Worm (Caenorhabditis elegans) whole organism, young adult: Measurements from ENCODE around the gene tgt-1.

Experiments used
- B0336.3 ChIP-seq: fragments of 200-800 bp; sonication (Bioruptor generic); IDR thresholded peaks from 2 replicates; pipeline ENCODE4 v1.3.6; 2022; ENCODE audit warnings: missing genetic modification characterization, missing compliant biosample characterization
- F22D6.2 ChIP-seq: sonication (generic microtip); optimal IDR thresholded peaks from 2 replicates; lab custom pipeline; 2016; ENCODE audit warnings: mild to moderate bottlenecking, missing genetic modification characterization, missing compliant biosample characterization
- F23B12.7 ChIP-seq: sonication (generic microtip); optimal IDR thresholded peaks from 2 replicates; lab custom pipeline; 2017; ENCODE audit warnings: missing genetic modification characterization, mild to moderate bottlenecking, missing compliant biosample characterization, antibody characterized with exemption, moderate library complexity; ENCODE audit not compliant: insufficient read depth
- F37B4.10 ChIP-seq: fragments of 200-800 bp; sonication (Bioruptor generic); IDR thresholded peaks from 2 replicates; pipeline ENCODE4 v1.3.6; 2022; ENCODE audit warnings: missing genetic modification characterization, missing compliant biosample characterization
- F49E8.2 ChIP-seq: sonication (generic microtip); optimal IDR thresholded peaks from 3 replicates; lab custom pipeline; 2017; ENCODE audit warnings: missing genetic modification characterization, mild to moderate bottlenecking, missing compliant biosample characterization, antibody characterized with exemption, moderate library complexity; ENCODE audit not compliant: insufficient read depth
- F55B11.4 ChIP-seq: sonication (generic microtip); optimal IDR thresholded peaks from 2 replicates; lab custom pipeline; 2016; ENCODE audit warnings: missing compliant biosample characterization, missing genetic modification characterization, borderline replicate concordance; ENCODE audit not compliant: insufficient read depth
- F57C9.4 ChIP-seq: sonication (generic microtip); optimal IDR thresholded peaks from 2 replicates; lab custom pipeline; 2017; ENCODE audit warnings: mild to moderate bottlenecking, missing genetic modification characterization, missing compliant biosample characterization
- K12H6.12 ChIP-seq: fragments of 200-800 bp; sonication (Bioruptor generic); optimal IDR thresholded peaks from 2 replicates; lab custom pipeline; 2018; ENCODE audit warnings: mild to moderate bottlenecking, missing genetic modification characterization, missing compliant biosample characterization
- T07F8.4 ChIP-seq: sonication (generic microtip); optimal IDR thresholded peaks from 2 replicates; lab custom pipeline; 2016; ENCODE audit warnings: mild to moderate bottlenecking, missing genetic modification characterization, moderate library complexity, missing compliant biosample characterization
- T26A5.8 ChIP-seq: sonication (generic microtip); optimal IDR thresholded peaks from 2 replicates; lab custom pipeline; 2016; ENCODE audit warnings: missing genetic modification characterization, missing compliant biosample characterization
- Y53G8AR.9 ChIP-seq: fragments of 200-800 bp; sonication (Bioruptor generic); conservative IDR thresholded peaks from 2 replicates; pipeline ENCODE4 v1.3.6; 2022; ENCODE audit warnings: missing genetic modification reagents, missing genetic modification characterization, missing compliant biosample characterization
- Y56A3A.18 ChIP-seq: fragments of 200-800 bp; sonication (Bioruptor generic); IDR thresholded peaks from 2 replicates; pipeline ENCODE4 v1.3.6; 2022; ENCODE audit warnings: missing genetic modification reagents, missing genetic modification characterization, missing compliant biosample characterization
- Y67H2A.10 ChIP-seq: fragments of 200-800 bp; sonication (Bioruptor generic); conservative IDR thresholded peaks from 2 replicates; pipeline ENCODE4 v1.3.6; 2022; ENCODE audit warnings: missing genetic modification reagents, missing genetic modification characterization, missing compliant biosample characterization
- Y79H2A.3 ChIP-seq: fragments of 200-800 bp; sonication (Bioruptor generic); conservative IDR thresholded peaks from 2 replicates; pipeline ENCODE4 v1.3.6; 2022; ENCODE audit warnings: missing genetic modification reagents, missing genetic modification characterization, missing compliant biosample characterization
- Y95B8A.8 ChIP-seq: fragments of 200-800 bp; sonication (Bioruptor generic); IDR thresholded peaks from 2 replicates; pipeline ENCODE4 v1.3.6; 2022; ENCODE audit warnings: missing genetic modification reagents, missing genetic modification characterization, missing compliant biosample characterization
- aptf-3 ChIP-seq: fragments of 200-800 bp; sonication (Bioruptor generic); IDR thresholded peaks from 2 replicates; pipeline ENCODE4 v1.3.6; 2022; ENCODE audit warnings: missing genetic modification characterization, missing compliant biosample characterization
- atf-7 ChIP-seq: sonication (generic microtip); optimal IDR thresholded peaks from 2 replicates; lab custom pipeline; 2017; ENCODE audit warnings: mild to moderate bottlenecking, missing genetic modification characterization, missing compliant biosample characterization
- attf-5 ChIP-seq: fragments of 200-800 bp; sonication (Bioruptor generic); optimal IDR thresholded peaks from 2 replicates; lab custom pipeline; 2018; ENCODE audit warnings: mild to moderate bottlenecking, missing genetic modification characterization, missing compliant biosample characterization
- bed-1 ChIP-seq: fragments of 200-800 bp; sonication (Bioruptor generic); IDR thresholded peaks from 2 replicates; pipeline ENCODE4 v1.3.6; 2022; ENCODE audit warnings: missing genetic modification reagents, missing genetic modification characterization, missing compliant biosample characterization
- ccch-3 ChIP-seq: fragments of 200-800 bp; sonication (Bioruptor generic); optimal IDR thresholded peaks from 2 replicates; lab custom pipeline; 2018; ENCODE audit warnings: mild to moderate bottlenecking, missing genetic modification characterization, missing compliant biosample characterization
- cebp-1 ChIP-seq, 2 experiments: fragments of 200-800 bp in 1 of 2; sonication (Bioruptor generic) in 1 of 2; sonication (generic microtip) in 1 of 2; IDR thresholded peaks in 1 of 2; optimal IDR thresholded peaks in 1 of 2; 2 replicates each; pipeline versions ENCODE4 v1.3.6 to Lab custom; 2017 to 2022; ENCODE audit warnings: missing compliant biosample characterization in 2 of 2, missing genetic modification characterization in 2 of 2, mild to moderate bottlenecking in 1 of 2, missing genetic modification reagents in 1 of 2, moderate library complexity in 1 of 2
- dox-1 ChIP-seq: fragments of 200-800 bp; sonication (Bioruptor generic); IDR thresholded peaks from 2 replicates; pipeline ENCODE4 v1.3.6; 2022; ENCODE audit warnings: missing genetic modification reagents, missing genetic modification characterization, missing compliant biosample characterization
- egl-18 ChIP-seq: fragments of 200-800 bp; sonication (Bioruptor generic); IDR thresholded peaks from 2 replicates; pipeline ENCODE4 v1.3.6; 2022; ENCODE audit warnings: missing genetic modification reagents, missing genetic modification characterization, missing compliant biosample characterization
- egrh-3 ChIP-seq: fragments of 200-800 bp; sonication (Bioruptor generic); IDR thresholded peaks from 2 replicates; pipeline ENCODE4 v1.3.6; 2022; ENCODE audit warnings: missing genetic modification reagents, missing genetic modification characterization, missing compliant biosample characterization
- fkh-3 ChIP-seq: sonication (generic microtip); optimal IDR thresholded peaks from 2 replicates; lab custom pipeline; 2016; ENCODE audit warnings: mild to moderate bottlenecking, missing genetic modification characterization, missing compliant biosample characterization
- hmg-20 ChIP-seq: fragments of 200-800 bp; sonication (Bioruptor generic); IDR thresholded peaks from 2 replicates; pipeline ENCODE4 v1.3.6; 2022; ENCODE audit warnings: missing genetic modification reagents, missing genetic modification characterization, missing compliant biosample characterization
- lsl-1 ChIP-seq: fragments of 200-800 bp; sonication (Bioruptor generic); optimal IDR thresholded peaks from 2 replicates; lab custom pipeline; 2018; ENCODE audit warnings: mild to moderate bottlenecking, missing genetic modification characterization, moderate library complexity, missing compliant biosample characterization
- madf-3 ChIP-seq: fragments of 200-800 bp; sonication (Bioruptor generic); IDR thresholded peaks from 2 replicates; pipeline ENCODE4 v1.3.6; 2022; ENCODE audit warnings: missing genetic modification reagents, missing genetic modification characterization, missing compliant biosample characterization
- madf-6 ChIP-seq: fragments of 200-800 bp; sonication (Bioruptor generic); IDR thresholded peaks from 2 replicates; pipeline ENCODE4 v1.3.6; 2022; ENCODE audit warnings: missing genetic modification reagents, missing genetic modification characterization, missing compliant biosample characterization
- nhr-80 ChIP-seq: sonication (generic microtip); optimal IDR thresholded peaks from 2 replicates; lab custom pipeline; 2016; ENCODE audit warnings: missing genetic modification characterization, missing compliant biosample characterization
- rec-8 ChIP-seq, 2 experiments: sonication (generic microtip); optimal IDR thresholded peaks; 2 replicates each; lab custom pipeline; 2016; ENCODE audit warnings: mild to moderate bottlenecking in 2 of 2, missing genetic modification characterization in 2 of 2, missing genetic modification reagents in 2 of 2, missing genotype in 2 of 2, missing biosample characterization in 1 of 2, missing compliant biosample characterization in 1 of 2, moderate library complexity in 1 of 2
- repo-1 ChIP-seq: sonication (generic microtip); optimal IDR thresholded peaks from 2 replicates; lab custom pipeline; 2017; ENCODE audit warnings: mild to moderate bottlenecking, missing genetic modification characterization, missing compliant biosample characterization
- snpc-1.1 ChIP-seq: sonication (generic microtip); optimal IDR thresholded peaks from 2 replicates; lab custom pipeline; 2017; ENCODE audit warnings: missing genetic modification characterization, mild to moderate bottlenecking, missing compliant biosample characterization, antibody characterized with exemption, moderate library complexity, missing genotype, missing genetic modification reagents; ENCODE audit not compliant: insufficient read depth
- snpc-4 ChIP-seq, 5 experiments: fragments of 150-350 bp in 1 of 5; sonication (generic microtip) in 4 of 5; optimal IDR thresholded peaks; 2 replicates each; lab custom pipeline; 2014 to 2018; ENCODE audit warnings: missing genetic modification characterization in 5 of 5, missing biosample characterization in 3 of 5, antibody characterized with exemption in 2 of 5, mild to moderate bottlenecking in 2 of 5, missing compliant biosample characterization in 2 of 5, missing genotype in 2 of 5, moderate library complexity in 2 of 5, missing genetic modification reagents in 1 of 5
- tlf-1 ChIP-seq: fragments of 200-800 bp; sonication (Bioruptor generic); optimal IDR thresholded peaks from 2 replicates; lab custom pipeline; 2018; ENCODE audit warnings: mild to moderate bottlenecking, missing genetic modification characterization, missing compliant biosample characterization
- ztf-22 ChIP-seq: fragments of 200-800 bp; sonication (Bioruptor generic); optimal IDR thresholded peaks from 2 replicates; lab custom pipeline; 2018; ENCODE audit warnings: mild to moderate bottlenecking, missing genetic modification characterization, moderate library complexity, missing compliant biosample characterization
- ztf-25 ChIP-seq: fragments of 200-800 bp; sonication (Bioruptor generic); IDR thresholded peaks from 2 replicates; pipeline ENCODE4 v1.3.6; 2022; ENCODE audit warnings: missing genetic modification reagents, missing genetic modification characterization, missing compliant biosample characterization

Gene tgt-1

DNA sequence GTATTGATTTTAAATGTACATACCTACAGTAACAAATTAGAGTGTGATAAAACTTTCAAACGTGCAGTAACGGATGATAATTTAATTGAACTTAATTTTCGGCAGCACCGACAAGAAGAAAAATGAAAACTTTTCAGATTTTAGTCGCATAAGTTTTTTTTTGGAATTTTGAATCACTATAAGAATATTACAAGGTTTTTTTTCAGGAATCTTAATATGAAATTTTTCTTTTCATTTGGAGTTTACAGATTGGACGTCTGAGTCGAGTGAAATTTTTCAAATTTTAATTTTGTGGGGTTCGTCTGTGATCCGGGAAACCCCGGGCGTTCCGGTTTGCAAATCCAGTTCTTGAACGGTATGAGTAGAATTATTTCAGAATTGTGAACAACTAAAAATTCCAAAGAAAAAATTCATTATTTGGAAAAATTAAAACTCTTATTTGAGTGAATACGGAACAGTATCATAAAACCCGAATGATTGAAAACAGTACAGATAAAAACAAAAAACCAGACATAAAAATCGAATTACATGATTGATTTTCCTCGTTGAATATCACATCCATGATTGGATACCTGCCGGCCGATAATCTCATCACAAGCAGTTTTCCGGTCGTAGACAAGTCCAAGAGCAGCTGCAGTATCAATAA is 46.2 kb downstream of the tgt-1 start (continued):
- TF ChIP-seq madf-3 (0 out of 2 replicates have a peak, but pooled peaks have one; percentile 40), Y53G8AR.9 (GFP tag; lab: Robert Waterston, UW) (peak; percentile 96), ztf-22 (GFP tag; lab: Kevin White, UChicago) (no peak), hmg-20 (GFP tag; lab: Robert Waterston, UW) (no peak), T07F8.4 (no peak), snpc-4 (GFP tag; optimal IDR thresholded peaks at IDR 0.05; lab: Kevin White, UChicago) (no peak), snpc-4 (tag; optimal IDR thresholded peaks at IDR 0.05; lab: Kevin White, UChicago) (no peak), Y79H2A.3 (no peak), F49E8.2 (tag; lab: Kevin White, UChicago) (no peak), egl-18 (no peak), egrh-3 (GFP tag; lab: Robert Waterston, UW) (no peak), Y56A3A.18 (GFP tag; lab: Robert Waterston, UW) (peak; percentile 80; the same call in 1 of the 2 replicates), F55B11.4 (tag; lab: Kevin White, UChicago) (no peak), atf-7 (tag; lab: Kevin White, UChicago) (peak; percentile 78), F22D6.2 (no peak), bed-1 (GFP tag; lab: Robert Waterston, UW) (no peak), cebp-1 (GFP tag; IDR thresholded peaks at IDR 0.05; lab: Robert Waterston, UW) (no peak; the same call in 1 of the 2 replicates), cebp-1 (tag; optimal IDR thresholded peaks at IDR 0.05; lab: Kevin White, UChicago) (peak; percentile 74), T26A5.8 (tag; lab: Kevin White, UChicago) (no peak), tlf-1 (GFP tag; lab: Kevin White, UChicago) (peak; percentile 38), dox-1 (GFP tag; lab: Robert Waterston, UW) (no peak), madf-6 (no peak), F23B12.7 (tag; lab: Kevin White, UChicago) (no peak), rec-8 (tag; optimal IDR thresholded peaks at IDR 0.05; lab: Kevin White, UChicago) (no peak), snpc-1.1 (no peak), fkh-3 (no peak), K12H6.12 (no peak), B0336.3 (peak; percentile 87), Y95B8A.8 (GFP tag; lab: Robert Waterston, UW) (peak; percentile 21; the same call in 1 of the 2 replicates), Y67H2A.10 (no peak), nhr-80 (peak; percentile 34), lsl-1 (no peak), F57C9.4 (tag; lab: Kevin White, UChicago) (no peak), repo-1 (tag; lab: Kevin White, UChicago) (peak; percentile 68), aptf-3 (GFP tag; lab: Robert Waterston, UW) (no peak)

DNA sequence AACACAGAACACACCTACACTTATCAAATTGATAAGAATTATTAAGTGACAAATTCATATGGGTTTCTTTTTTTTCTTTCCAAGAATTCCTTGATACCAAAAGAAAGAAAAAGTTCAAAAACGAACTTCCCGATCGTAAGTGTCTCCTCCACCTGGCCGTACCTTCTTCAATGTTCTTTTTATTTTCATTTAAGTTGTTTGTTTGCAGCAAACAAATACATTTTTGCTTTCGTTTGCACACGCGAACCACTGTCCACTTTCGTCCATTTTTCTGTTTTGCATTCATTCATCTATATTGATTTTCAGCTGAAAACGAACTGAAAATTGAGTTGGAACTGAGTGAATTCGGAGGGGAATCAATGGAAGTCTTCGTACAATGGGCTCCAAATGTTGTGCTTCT is 47.9 kb downstream of the tgt-1 start, which contains the start of gene VZK822L.2:
Gene VZK822L.2 (plus strand): TSS at position 301 of the 400 bp plus-strand sequence.
- TF ChIP-seq ccch-3 (GFP tag; lab: Kevin White, UChicago) (no peak), F37B4.10 (GFP tag; lab: Robert Waterston, UW) (no peak), nhr-80 (peak; percentile 28), madf-6 (no peak), Y56A3A.18 (GFP tag; lab: Robert Waterston, UW) (no peak), attf-5 (no peak), ztf-25 (no peak)
